Fruit fly (Drosophila melanogaster) whole organism, embryonic: ENCODE measurements around the gene lectin-37Da.

ENCODE experiments used
- CG10209 ChIP-seq: fragments of 200-800 bp; sonication (Bioruptor generic); optimal IDR thresholded peaks from 3 replicates; lab custom pipeline; 2017; ENCODE audit warnings: missing biosample characterization, mild to moderate bottlenecking, missing genetic modification characterization, missing genetic modification reagents
- CG10543 ChIP-seq: fragments of 200-800 bp; sonication (Bioruptor generic); optimal IDR thresholded peaks from 3 replicates; lab custom pipeline; 2017; ENCODE audit warnings: missing biosample characterization, mild to moderate bottlenecking, missing genetic modification characterization, moderate library complexity
- CG11695 ChIP-seq: fragments of 200-800 bp; sonication (Bioruptor generic); IDR thresholded peaks from 3 replicates; pipeline ENCODE4 v1.3.6; 2022; ENCODE audit warnings: missing biosample characterization, missing genetic modification characterization
- CG14441 ChIP-seq: fragments of 200-800 bp; sonication (Bioruptor generic); IDR thresholded peaks from 2 replicates; pipeline ENCODE4 v1.3.6; 2022; ENCODE audit warnings: missing biosample characterization, missing genetic modification characterization
- CG15696 ChIP-seq: fragments of 200-800 bp; sonication (Bioruptor generic); optimal IDR thresholded peaks from 2 replicates; lab custom pipeline; 2019; ENCODE audit warnings: missing biosample characterization, mild to moderate bottlenecking, missing genetic modification characterization, moderate library complexity
- CG1602 ChIP-seq: fragments of 200-800 bp; sonication (Bioruptor generic); optimal IDR thresholded peaks from 3 replicates; lab custom pipeline; 2016; ENCODE audit warnings: missing biosample characterization, missing genetic modification characterization
- CG17328 ChIP-seq: fragments of 200-800 bp; sonication (Bioruptor generic); IDR thresholded peaks from 2 replicates; pipeline ENCODE4 v1.3.6; 2022; ENCODE audit warnings: missing biosample characterization, missing genetic modification characterization
- CG17568 ChIP-seq: fragments of 200-800 bp; sonication (Bioruptor generic); optimal IDR thresholded peaks from 2 replicates; lab custom pipeline; 2018; ENCODE audit warnings: missing biosample characterization, mild to moderate bottlenecking, missing genetic modification characterization, moderate library complexity
- CG17612 ChIP-seq: fragments of 200-800 bp; sonication (Bioruptor generic); IDR thresholded peaks from 2 replicates; pipeline ENCODE4 v1.3.6; 2022; ENCODE audit warnings: missing biosample characterization, missing genetic modification characterization
- CG2875 ChIP-seq: fragments of 200-800 bp; sonication (Bioruptor generic); optimal IDR thresholded peaks from 2 replicates; lab custom pipeline; 2017; ENCODE audit warnings: missing biosample characterization, mild to moderate bottlenecking, missing genetic modification characterization, missing genetic modification reagents
- CG31224 ChIP-seq: fragments of 200-800 bp; sonication (Bioruptor generic); IDR thresholded peaks from 2 replicates; pipeline ENCODE4 v1.3.6; 2022; ENCODE audit warnings: missing biosample characterization, missing genetic modification characterization
- CG3281 ChIP-seq: fragments of 200-800 bp; sonication (Bioruptor generic); optimal IDR thresholded peaks from 3 replicates; lab custom pipeline; 2017; ENCODE audit warnings: missing biosample characterization, mild to moderate bottlenecking, missing genetic modification characterization
- CG3726 ChIP-seq: fragments of 200-800 bp; sonication (Bioruptor generic); IDR thresholded peaks from 3 replicates; pipeline ENCODE4, ENCODE4 v1.3.6; 2022; ENCODE audit warnings: missing biosample characterization, missing genetic modification characterization
- CG6689 ChIP-seq: fragments of 200-800 bp; sonication (Bioruptor generic); IDR thresholded peaks from 2 replicates; pipeline ENCODE4 v1.3.6; 2022; ENCODE audit warnings: missing biosample characterization, missing genetic modification characterization
- CG7745 ChIP-seq: fragments of 200-800 bp; sonication (Bioruptor generic); optimal IDR thresholded peaks from 2 replicates; lab custom pipeline; 2018; ENCODE audit warnings: missing biosample characterization, mild to moderate bottlenecking, missing genetic modification characterization, moderate library complexity
- CG8478 ChIP-seq: fragments of >200 bp; optimal IDR thresholded peaks from 2 replicates; lab custom pipeline; 2018
- CG9727 ChIP-seq: fragments of 200-800 bp; sonication (Bioruptor generic); optimal IDR thresholded peaks from 3 replicates; lab custom pipeline; 2017; ENCODE audit warnings: missing biosample characterization, mild to moderate bottlenecking, missing genetic modification characterization
- CG9932 ChIP-seq: fragments of 200-800 bp; sonication (Bioruptor generic); IDR thresholded peaks from 2 replicates; pipeline ENCODE4 v1.3.6; 2022; ENCODE audit warnings: missing biosample characterization, missing genetic modification characterization
- D19A ChIP-seq: fragments of 200-800 bp; optimal IDR thresholded peaks from 3 replicates; lab custom pipeline; 2019; ENCODE audit warnings: missing biosample characterization, mild to moderate bottlenecking, missing genetic modification characterization, moderate library complexity
- Dfd ChIP-seq, 2 experiments: fragments of >200 bp; optimal IDR thresholded peaks; 2 replicates each; lab custom pipeline; 2017; ENCODE audit warnings: missing biosample characterization in 2 of 2, missing genetic modification characterization in 2 of 2
- Dref ChIP-seq: fragments of 200-800 bp; sonication (Bioruptor generic); IDR thresholded peaks from 2 replicates; pipeline ENCODE4 v1.3.6; 2022; ENCODE audit warnings: missing biosample characterization, missing genetic modification characterization
- GATAe ChIP-seq: fragments of 200-800 bp; sonication (Bioruptor generic); conservative IDR thresholded peaks from 2 replicates; pipeline ENCODE4 v1.3.6; 2022; ENCODE audit warnings: missing biosample characterization, missing genetic modification characterization
- HLH4C ChIP-seq: fragments of 200-800 bp; sonication (Bioruptor generic); IDR thresholded peaks from 3 replicates; pipeline ENCODE4 v1.3.6; 2022; ENCODE audit warnings: missing biosample characterization, missing genetic modification characterization; ENCODE audit not compliant: partially characterized antibody
- HLH54F ChIP-seq: fragments of 200-800 bp; sonication (Bioruptor generic); optimal IDR thresholded peaks from 3 replicates; lab custom pipeline; 2016; ENCODE audit warnings: missing biosample characterization, missing genetic modification characterization
- Jarid2 ChIP-seq: fragments of 200-800 bp; sonication (Bioruptor generic); optimal IDR thresholded peaks from 3 replicates; lab custom pipeline; 2017; ENCODE audit warnings: mild to moderate bottlenecking, missing biosample characterization, missing genetic modification reagents, missing genetic modification characterization
- Meics ChIP-seq: fragments of 200-800 bp; sonication (Bioruptor generic); optimal IDR thresholded peaks from 2 replicates; lab custom pipeline; 2017; ENCODE audit warnings: missing biosample characterization, mild to moderate bottlenecking, missing genetic modification characterization
- NfI ChIP-seq: fragments of 200-800 bp; sonication (Bioruptor generic); optimal IDR thresholded peaks from 3 replicates; lab custom pipeline; 2018; ENCODE audit warnings: missing biosample characterization, mild to moderate bottlenecking, missing genetic modification characterization, moderate library complexity
- Optix ChIP-seq: fragments of 200-800 bp; sonication (Bioruptor generic); IDR thresholded peaks from 3 replicates; pipeline ENCODE4 v1.3.6; 2022; ENCODE audit warnings: missing biosample characterization, missing genetic modification characterization
- ap ChIP-seq: fragments of 200-800 bp; sonication (Bioruptor generic); IDR thresholded peaks from 2 replicates; pipeline ENCODE4 v1.3.6; 2022; ENCODE audit warnings: missing biosample characterization, missing genetic modification characterization
- bsh ChIP-seq, 2 experiments: fragments of 200-800 bp; sonication (Bioruptor generic); optimal IDR thresholded peaks; 2 replicates each; lab custom pipeline; 2017 to 2018; ENCODE audit warnings: mild to moderate bottlenecking in 2 of 2, missing biosample characterization in 2 of 2, missing genetic modification characterization in 2 of 2, moderate library complexity in 1 of 2
- corto ChIP-seq: fragments of 200-800 bp; sonication (Bioruptor generic); optimal IDR thresholded peaks from 2 replicates; lab custom pipeline; 2016; ENCODE audit warnings: missing biosample characterization, mild to moderate bottlenecking, missing genetic modification characterization, moderate library complexity
- croc ChIP-seq: fragments of 200-800 bp; sonication (Bioruptor generic); conservative IDR thresholded peaks from 3 replicates; pipeline ENCODE4 v1.3.6; 2022; ENCODE audit warnings: missing biosample characterization, missing genetic modification characterization
- crol ChIP-seq: fragments of 200-800 bp; sonication (Bioruptor generic); IDR thresholded peaks from 2 replicates; pipeline ENCODE4 v1.3.6; 2022; ENCODE audit warnings: missing biosample characterization, missing genetic modification characterization
- exex ChIP-seq: fragments of 200-800 bp; sonication (Bioruptor generic); optimal IDR thresholded peaks from 4 replicates; lab custom pipeline; 2018; ENCODE audit warnings: missing biosample characterization, mild to moderate bottlenecking, missing genetic modification characterization, moderate library complexity
- gcm ChIP-seq: fragments of 200-800 bp; sonication (Bioruptor generic); optimal IDR thresholded peaks from 2 replicates; lab custom pipeline; 2019; ENCODE audit warnings: missing biosample characterization, mild to moderate bottlenecking, missing genetic modification characterization, moderate library complexity
- gem ChIP-seq: fragments of 200-800 bp; sonication (Bioruptor generic); optimal IDR thresholded peaks from 2 replicates; lab custom pipeline; 2019; ENCODE audit warnings: missing biosample characterization, mild to moderate bottlenecking, missing genetic modification characterization, moderate library complexity
- grau ChIP-seq: fragments of 200-800 bp; optimal IDR thresholded peaks from 3 replicates; lab custom pipeline; 2019; ENCODE audit warnings: missing biosample characterization, mild to moderate bottlenecking, missing genetic modification characterization, moderate library complexity
- gsb-n ChIP-seq: fragments of 200-800 bp; sonication (Bioruptor generic); optimal IDR thresholded peaks from 3 replicates; lab custom pipeline; 2018; ENCODE audit warnings: missing biosample characterization, mild to moderate bottlenecking, missing genetic modification characterization
- gt ChIP-seq: fragments of 200-800 bp; sonication (Bioruptor generic); IDR thresholded peaks from 2 replicates; pipeline ENCODE4 v1.3.6; 2022; ENCODE audit warnings: missing biosample characterization, missing genetic modification characterization
- hb ChIP-seq: fragments of 200-800 bp; sonication (Bioruptor generic); IDR thresholded peaks from 3 replicates; pipeline ENCODE4 v1.3.6; 2022; ENCODE audit warnings: missing biosample characterization, missing genetic modification characterization; ENCODE audit not compliant: partially characterized antibody
- knrl ChIP-seq: fragments of 200-800 bp; sonication (Bioruptor generic); IDR thresholded peaks from 3 replicates; pipeline ENCODE4 v1.3.6; 2022; ENCODE audit warnings: missing biosample characterization, missing genetic modification characterization; ENCODE audit not compliant: partially characterized antibody
- mld ChIP-seq: fragments of 200-800 bp; sonication (Bioruptor generic); IDR thresholded peaks from 3 replicates; pipeline ENCODE4 v1.3.6; 2022; ENCODE audit warnings: missing biosample characterization, missing genetic modification characterization; ENCODE audit not compliant: partially characterized antibody
- nmo ChIP-seq: fragments of 200-800 bp; sonication (Bioruptor generic); optimal IDR thresholded peaks from 2 replicates; lab custom pipeline; 2018; ENCODE audit warnings: missing biosample characterization, mild to moderate bottlenecking, missing genetic modification characterization, moderate library complexity
- pb ChIP-seq: fragments of 200-800 bp; sonication (Bioruptor generic); optimal IDR thresholded peaks from 3 replicates; lab custom pipeline; 2016; ENCODE audit warnings: missing biosample characterization, missing genetic modification characterization
- sc ChIP-seq, 3 experiments: fragments of >200 bp in 2 of 3; fragments of 200-800 bp in 1 of 3; sonication (Bioruptor generic) in 1 of 3; optimal IDR thresholded peaks; 2 replicates in 2 of 3; 3 replicates in 1 of 3; lab custom pipeline; 2017; ENCODE audit warnings: mild to moderate bottlenecking in 1 of 3, missing biosample characterization in 1 of 3, missing genetic modification characterization in 1 of 3, missing genetic modification reagents in 1 of 3
- sens-2 ChIP-seq: fragments of 200-800 bp; sonication (Bioruptor generic); IDR thresholded peaks from 2 replicates; pipeline ENCODE4 v1.3.6; 2022; ENCODE audit warnings: missing biosample characterization, missing genetic modification characterization
- sima ChIP-seq: fragments of 200-800 bp; sonication (Bioruptor generic); optimal IDR thresholded peaks from 2 replicates; lab custom pipeline; 2016; ENCODE audit warnings: missing biosample characterization, missing genetic modification characterization
- slbo ChIP-seq: fragments of 200-800 bp; sonication (Bioruptor generic); IDR thresholded peaks from 2 replicates; pipeline ENCODE4 v1.3.6; 2022; ENCODE audit warnings: missing biosample characterization, missing genetic modification characterization
- sr ChIP-seq: fragments of 200-800 bp; sonication (Bioruptor generic); IDR thresholded peaks from 3 replicates; pipeline ENCODE4 v1.3.6; 2022; ENCODE audit warnings: missing biosample characterization, missing genetic modification characterization

lectin-37Da gene

DNA sequence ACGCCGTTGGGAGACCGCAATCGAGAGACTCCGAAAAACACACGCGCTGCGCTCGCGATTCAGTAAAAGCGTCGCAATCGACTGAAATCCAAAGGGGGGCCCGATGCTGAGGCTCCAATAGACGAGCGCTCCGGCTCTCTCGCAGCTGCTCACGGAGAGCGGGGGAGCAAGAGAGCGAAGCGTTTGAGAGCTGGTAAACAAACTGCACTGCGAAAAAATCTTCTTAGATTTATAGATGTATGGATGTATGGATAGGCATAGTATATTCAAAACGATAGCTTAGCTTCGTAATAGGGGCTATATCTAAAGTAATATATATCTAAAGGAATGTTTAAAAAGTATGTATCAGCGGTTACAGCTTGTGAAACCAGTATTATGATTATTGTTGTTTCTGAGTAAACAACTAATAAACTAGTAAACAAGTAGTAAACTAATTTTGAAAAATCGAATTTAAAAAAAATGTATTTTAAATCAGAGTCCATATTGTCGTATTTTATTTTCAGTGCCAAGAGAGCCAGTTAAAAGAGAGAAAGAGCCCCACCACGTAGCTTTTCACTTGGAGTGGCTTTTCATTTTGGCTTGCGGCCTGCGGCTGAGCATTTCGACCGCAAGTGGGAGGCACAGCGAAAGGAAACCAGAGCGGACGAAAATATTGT, 5.5 kb downstream of the lectin-37Da start, which contains the start of the genes Alp12 and CG13085 (continued):
- TF ChIP-seq HLH4C (GFP tag; lab: Robert Waterston, UW) (no peak), nmo (GFP tag; lab: Kevin White, UChicago) (peak; percentile 99), bsh (GFP tag; optimal IDR thresholded peaks at IDR 0.05; lab: Kevin White, UChicago) (peak; percentile 97 to 98), CG15696 (tag; lab: Kevin White, UChicago) (peak; percentile 86), mld (0 out of 3 replicates have a peak, but pooled peaks have one; percentile 53), CG3281 (GFP tag; lab: Kevin White, UChicago) (peak; percentile 99), HLH54F (GFP tag; lab: Kevin White, UChicago) (peak; percentile 91), CG7745 (tag; lab: Kevin White, UChicago) (peak; percentile 59), sima (GFP tag; lab: Kevin White, UChicago) (peak; percentile 81), Dfd (GFP tag; optimal IDR thresholded peaks at IDR 0.05; lab: Kevin White, UChicago) (no peak), exex (peak; percentile 92), sr (peak; percentile 72; the same call in 1 of the 3 replicates), knrl (GFP tag; lab: Robert Waterston, UW) (no peak), CG31224 (peak; percentile 92), CG17568 (GFP tag; lab: Kevin White, UChicago) (peak; percentile 97), CG8478 (lab: Kevin White, UChicago) (no peak), CG10209 (GFP tag; lab: Kevin White, UChicago) (peak; percentile 99), Jarid2 (GFP tag; lab: Kevin White, UChicago) (peak; percentile 86), hb (GFP tag; lab: Robert Waterston, UW) (no peak), corto (GFP tag; lab: Kevin White, UChicago) (peak; percentile 87), crol (GFP tag; lab: Robert Waterston, UW) (peak; percentile 76), ap (peak; percentile 92), grau (tag; lab: Kevin White, UChicago) (peak; percentile 98), pb (peak; percentile 71), CG17328 (peak; percentile 93), gt (GFP tag; lab: Robert Waterston, UW) (peak; percentile 90), CG9932 (GFP tag; lab: Robert Waterston, UW) (peak; percentile 94), CG1602 (GFP tag; lab: Kevin White, UChicago) (peak; percentile 97), slbo (peak; percentile 96), gsb-n (tag; lab: Kevin White, UChicago) (peak; percentile 96), sens-2 (peak; percentile 77), Meics (peak; percentile 99), croc (GFP tag; lab: Robert Waterston, UW) (peak; percentile 96), CG2875 (GFP tag; lab: Kevin White, UChicago) (peak; percentile 98), GATAe (peak; percentile 86), D19A (peak; percentile 96), Dref (no peak), CG10543 (peak; percentile 100), sc (optimal IDR thresholded peaks at IDR 0.05; lab: Kevin White, UChicago) (no peak), sc (GFP tag; optimal IDR thresholded peaks at IDR 0.05; lab: Kevin White, UChicago) (peak; percentile 98), CG6689 (peak; percentile 98), CG3726 (GFP tag; lab: Robert Waterston, UW) (peak; percentile 92), CG11695 (GFP tag; lab: Robert Waterston, UW) (peak; percentile 98), CG17612 (peak; percentile 89), NfI (GFP tag; lab: Kevin White, UChicago) (peak; percentile 98), gem (tag; lab: Kevin White, UChicago) (peak; percentile 99), CG14441 (GFP tag; lab: Robert Waterston, UW) (peak; percentile 96), Optix (GFP tag; lab: Robert Waterston, UW) (peak; percentile 73; the same call in 2 of the 3 replicates), gcm (GFP tag; lab: Kevin White, UChicago) (peak; percentile 99), CG9727 (GFP tag; lab: Kevin White, UChicago) (peak; percentile 98)
